Fruit fly (Drosophila melanogaster) whole organism, prepupa: ENCODE measurements around the gene tutl.

ENCODE experiments used
- Blimp-1 ChIP-seq: fragments of 200-800 bp; sonication (Bioruptor generic); optimal IDR thresholded peaks from 3 replicates; lab custom pipeline; 2017; ENCODE audit warnings: missing biosample characterization, missing genetic modification characterization, mild to moderate bottlenecking, moderate library complexity, missing genetic modification reagents
- CG10631 ChIP-seq: fragments of 200-800 bp; sonication (Bioruptor generic); optimal IDR thresholded peaks from 2 replicates; lab custom pipeline; 2016; ENCODE audit warnings: missing biosample characterization, missing genetic modification characterization
- CG10669 ChIP-seq: fragments of 200-800 bp; sonication (Bioruptor generic); optimal IDR thresholded peaks from 3 replicates; lab custom pipeline; 2018; ENCODE audit warnings: missing biosample characterization, mild to moderate bottlenecking, missing genetic modification characterization, moderate library complexity
- CG11902 ChIP-seq: fragments of 200-800 bp; sonication (Bioruptor generic); optimal IDR thresholded peaks from 3 replicates; lab custom pipeline; 2016; ENCODE audit warnings: missing biosample characterization, missing genetic modification characterization
- CG1621 ChIP-seq: fragments of 200-800 bp; sonication (Bioruptor generic); optimal IDR thresholded peaks from 3 replicates; lab custom pipeline; 2018; ENCODE audit warnings: missing biosample characterization, mild to moderate bottlenecking, missing genetic modification characterization
- CG16779 ChIP-seq: fragments of 200-800 bp; sonication (Bioruptor generic); optimal IDR thresholded peaks from 3 replicates; lab custom pipeline; 2017; ENCODE audit warnings: missing biosample characterization, mild to moderate bottlenecking, missing genetic modification characterization
- CG31627 ChIP-seq: fragments of 200-800 bp; sonication (Bioruptor generic); optimal IDR thresholded peaks from 3 replicates; lab custom pipeline; 2016; ENCODE audit warnings: missing biosample characterization, missing genetic modification characterization
- CG32006 ChIP-seq: fragments of 200-800 bp; sonication (Bioruptor generic); optimal IDR thresholded peaks from 3 replicates; lab custom pipeline; 2017; ENCODE audit warnings: missing biosample characterization, mild to moderate bottlenecking, missing genetic modification characterization
- CG34406 ChIP-seq: fragments of 200-800 bp; sonication (Bioruptor generic); optimal IDR thresholded peaks from 3 replicates; lab custom pipeline; 2016; ENCODE audit warnings: missing biosample characterization, missing genetic modification characterization
- CG3919 ChIP-seq: fragments of 200-800 bp; sonication (Bioruptor generic); optimal IDR thresholded peaks from 3 replicates; lab custom pipeline; 2016; ENCODE audit warnings: missing biosample characterization, missing genetic modification characterization
- CG4318 ChIP-seq: fragments of 200-800 bp; sonication (Bioruptor generic); optimal IDR thresholded peaks from 3 replicates; lab custom pipeline; 2017; ENCODE audit warnings: missing biosample characterization, mild to moderate bottlenecking, missing genetic modification characterization
- CG6276 ChIP-seq: fragments of 200-800 bp; sonication (Bioruptor generic); optimal IDR thresholded peaks from 2 replicates; lab custom pipeline; 2017; ENCODE audit warnings: missing biosample characterization, mild to moderate bottlenecking, missing genetic modification characterization
- CG8319 ChIP-seq: fragments of 200-800 bp; sonication (Bioruptor generic); optimal IDR thresholded peaks from 3 replicates; lab custom pipeline; 2016; ENCODE audit warnings: missing biosample characterization, missing genetic modification characterization
- CG9139 ChIP-seq: fragments of 200-800 bp; sonication (Bioruptor generic); optimal IDR thresholded peaks from 3 replicates; lab custom pipeline; 2017; ENCODE audit warnings: missing biosample characterization, mild to moderate bottlenecking, missing genetic modification characterization
- Eip78C ChIP-seq: fragments of 200-800 bp; sonication (Bioruptor generic); peaks from one replicate; lab custom pipeline; 2016; ENCODE audit warnings: missing biosample characterization, missing genetic modification characterization
- Eip93F ChIP-seq: fragments of 200-800 bp; sonication (Bioruptor generic); optimal IDR thresholded peaks from 2 replicates; lab custom pipeline; 2016; ENCODE audit warnings: missing biosample characterization, mild to moderate bottlenecking, missing genetic modification characterization
- Ets21C ChIP-seq: fragments of 200-800 bp; sonication (Bioruptor generic); optimal IDR thresholded peaks from 3 replicates; lab custom pipeline; 2016; ENCODE audit warnings: missing biosample characterization, missing genetic modification characterization
- Ets96B ChIP-seq: fragments of 200-800 bp; optimal IDR thresholded peaks from 2 replicates; lab custom pipeline; 2019; ENCODE audit warnings: missing biosample characterization, mild to moderate bottlenecking, missing genetic modification characterization, moderate library complexity
- Gug ChIP-seq: fragments of 200-800 bp; sonication (Bioruptor generic); IDR thresholded peaks from 2 replicates; pipeline ENCODE4 v1.3.6; 2022; ENCODE audit warnings: missing biosample characterization, missing genetic modification characterization
- Hr38 ChIP-seq: sonication (Bioruptor generic); optimal IDR thresholded peaks from 2 replicates; lab custom pipeline; 2016; ENCODE audit warnings: missing biosample characterization, missing genetic modification characterization
- Hr39 ChIP-seq: fragments of 200-800 bp; sonication (Bioruptor generic); optimal IDR thresholded peaks from 2 replicates; lab custom pipeline; 2016; ENCODE audit warnings: missing biosample characterization, missing genetic modification characterization
- Hr4 ChIP-seq: fragments of 200-800 bp; sonication (Bioruptor generic); optimal IDR thresholded peaks from 3 replicates; lab custom pipeline; 2016; ENCODE audit warnings: missing biosample characterization, missing genetic modification characterization
- Met ChIP-seq: fragments of 200-800 bp; sonication (Bioruptor generic); optimal IDR thresholded peaks from 3 replicates; lab custom pipeline; 2016; ENCODE audit warnings: missing biosample characterization, missing genetic modification characterization
- Smox ChIP-seq: fragments of 200-800 bp; sonication (Bioruptor generic); optimal IDR thresholded peaks from 3 replicates; lab custom pipeline; 2016; ENCODE audit warnings: missing biosample characterization, missing genetic modification characterization
- Sox14 ChIP-seq: fragments of 200-800 bp; sonication (Bioruptor generic); optimal IDR thresholded peaks from 3 replicates; lab custom pipeline; 2016; ENCODE audit warnings: missing biosample characterization, missing genetic modification characterization
- Sox15 ChIP-seq: fragments of 200-800 bp; sonication (Bioruptor generic); optimal IDR thresholded peaks from 3 replicates; lab custom pipeline; 2016; ENCODE audit warnings: missing biosample characterization, missing genetic modification characterization
- achi ChIP-seq: fragments of 200-800 bp; sonication (Bioruptor generic); optimal IDR thresholded peaks from 3 replicates; lab custom pipeline; 2016; ENCODE audit warnings: missing biosample characterization, missing genetic modification characterization
- acj6 ChIP-seq: fragments of 200-800 bp; sonication (Bioruptor generic); optimal IDR thresholded peaks from 3 replicates; lab custom pipeline; 2016; ENCODE audit warnings: missing biosample characterization, missing genetic modification characterization
- cyc ChIP-seq: fragments of 200-800 bp; sonication (Bioruptor generic); optimal IDR thresholded peaks from 3 replicates; lab custom pipeline; 2016; ENCODE audit warnings: missing biosample characterization, missing genetic modification characterization
- dac ChIP-seq: fragments of 200-800 bp; sonication (Bioruptor generic); optimal IDR thresholded peaks from 2 replicates; lab custom pipeline; 2017; ENCODE audit warnings: missing biosample characterization, mild to moderate bottlenecking, missing genetic modification characterization
- dsx ChIP-seq: fragments of 200-800 bp; optimal IDR thresholded peaks from 3 replicates; lab custom pipeline; 2019; ENCODE audit warnings: missing biosample characterization, mild to moderate bottlenecking, missing genetic modification characterization, moderate library complexity; ENCODE audit not compliant: poor library complexity, severe bottlenecking
- eg ChIP-seq: fragments of 200-800 bp; sonication (Bioruptor generic); IDR thresholded peaks from 3 replicates; pipeline ENCODE4 v1.3.6; 2022; ENCODE audit warnings: missing biosample characterization, missing genetic modification characterization
- fd59A ChIP-seq: fragments of 200-800 bp; sonication (Bioruptor generic); optimal IDR thresholded peaks from 2 replicates; lab custom pipeline; 2017; ENCODE audit warnings: missing biosample characterization, mild to moderate bottlenecking, missing genetic modification characterization, missing genetic modification reagents
- fd85E ChIP-seq: fragments of 200-800 bp; sonication (Bioruptor generic); optimal IDR thresholded peaks from 3 replicates; lab custom pipeline; 2016; ENCODE audit warnings: missing biosample characterization, missing genetic modification characterization
- fkh ChIP-seq: fragments of 200-800 bp; sonication (Bioruptor generic); optimal IDR thresholded peaks from 3 replicates; lab custom pipeline; 2017; ENCODE audit warnings: missing biosample characterization, mild to moderate bottlenecking, missing genetic modification characterization, moderate library complexity
- lz ChIP-seq: fragments of 200-800 bp; sonication (Bioruptor generic); optimal IDR thresholded peaks from 3 replicates; lab custom pipeline; 2016; ENCODE audit warnings: missing biosample characterization, missing genetic modification characterization
- net ChIP-seq: fragments of 200-800 bp; sonication (Bioruptor generic); optimal IDR thresholded peaks from 3 replicates; lab custom pipeline; 2016; ENCODE audit warnings: missing biosample characterization, missing genetic modification characterization
- pdm3 ChIP-seq: fragments of 200-800 bp; sonication (Bioruptor generic); optimal IDR thresholded peaks from 3 replicates; lab custom pipeline; 2016; ENCODE audit warnings: missing biosample characterization, missing genetic modification characterization
- salr ChIP-seq, 2 experiments: fragments of 200-800 bp; sonication (Bioruptor generic); optimal IDR thresholded peaks; 3 replicates each; lab custom pipeline; 2016 to 2018; ENCODE audit warnings: missing biosample characterization in 2 of 2, missing genetic modification characterization in 2 of 2, mild to moderate bottlenecking in 1 of 2
- spab ChIP-seq: fragments of 200-800 bp; sonication (Bioruptor generic); optimal IDR thresholded peaks from 2 replicates; lab custom pipeline; 2017; ENCODE audit warnings: missing biosample characterization, mild to moderate bottlenecking, missing genetic modification characterization, missing genetic modification reagents
- ss ChIP-seq, 2 experiments: fragments of 200-800 bp; sonication (Bioruptor generic); optimal IDR thresholded peaks; 2 replicates in 1 of 2; 3 replicates in 1 of 2; lab custom pipeline; 2017 to 2018; ENCODE audit warnings: mild to moderate bottlenecking in 2 of 2, missing biosample characterization in 2 of 2, missing genetic modification characterization in 2 of 2, moderate library complexity in 1 of 2
- svp ChIP-seq: fragments of 200-800 bp; sonication (Bioruptor generic); peaks from one replicate; lab custom pipeline; 2016; ENCODE audit warnings: missing biosample characterization, missing genetic modification characterization
- topi ChIP-seq: fragments of 200-800 bp; sonication (Bioruptor generic); optimal IDR thresholded peaks from 3 replicates; lab custom pipeline; 2016; ENCODE audit warnings: missing biosample characterization, missing genetic modification characterization

tutl gene

DNA sequence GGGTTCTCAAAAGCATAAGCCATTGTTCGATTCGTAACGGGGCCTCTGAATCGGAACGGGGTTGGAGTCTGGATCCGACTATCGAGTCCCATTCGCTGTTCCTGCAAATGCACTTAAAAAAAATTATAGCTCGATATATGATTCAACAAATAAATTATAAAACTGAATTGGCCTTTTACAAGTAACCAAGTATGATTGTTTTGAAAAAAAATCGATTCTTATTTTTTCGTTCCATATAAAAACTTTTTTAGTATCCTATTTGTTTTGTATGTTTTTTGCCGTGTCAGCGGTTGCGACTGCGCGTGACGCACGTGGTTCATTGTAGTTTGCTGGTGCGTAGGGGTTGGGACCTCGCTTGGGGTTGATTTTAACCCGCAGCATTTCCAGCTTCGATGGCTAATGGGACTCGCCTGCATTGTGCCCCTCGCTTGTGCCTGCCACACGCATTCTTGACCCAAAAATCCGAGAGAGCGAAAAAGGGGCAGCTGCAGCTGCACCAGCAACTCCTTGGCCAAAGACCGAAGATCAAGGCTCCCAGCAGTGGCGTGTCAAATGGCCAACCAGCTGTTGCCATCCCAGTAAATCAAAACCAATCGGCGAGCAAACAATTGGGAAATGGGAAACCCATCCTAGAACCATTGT lies 67.9 kb downstream of the tutl start (continued):
- TF ChIP-seq Eip93F (GFP tag; lab: Kevin White, UChicago) = no peak
- no peak for TF ChIP-seq CG8319 (GFP tag; lab: Kevin White, UChicago)
- no peak for TF ChIP-seq dac (GFP tag; lab: Kevin White, UChicago)
- no peak for TF ChIP-seq net (GFP tag; lab: Kevin White, UChicago)
- TF ChIP-seq Sox15 (GFP tag; lab: Kevin White, UChicago) = no peak
- no peak for TF ChIP-seq eg
- TF ChIP-seq ss (GFP tag; optimal IDR thresholded peaks at IDR 0.05; lab: Kevin White, UChicago) = peak in 1 of 2 experiments; percentile 24
- TF ChIP-seq CG34406 = peak; percentile 32
- peak; percentile 3 for TF ChIP-seq spab (GFP tag; lab: Kevin White, UChicago)
- peak; percentile 35 for TF ChIP-seq Smox (GFP tag; lab: Kevin White, UChicago)
- peak; percentile 13 for TF ChIP-seq Hr39 (GFP tag; lab: Kevin White, UChicago)
- no peak for TF ChIP-seq CG4318 (GFP tag; lab: Kevin White, UChicago)
- TF ChIP-seq achi (GFP tag; lab: Kevin White, UChicago) = peak; percentile 37
- peak; percentile 54 for TF ChIP-seq Ets96B (tag; lab: Kevin White, UChicago)
- no peak for TF ChIP-seq CG1621 (tag; lab: Kevin White, UChicago)
- TF ChIP-seq Met (GFP tag; lab: Kevin White, UChicago) = peak; percentile 53
- no peak for TF ChIP-seq CG6276 (GFP tag; lab: Kevin White, UChicago)
- peak; percentile 17 for TF ChIP-seq fd59A (GFP tag; lab: Kevin White, UChicago)
- TF ChIP-seq pdm3 (GFP tag; lab: Kevin White, UChicago) = peak; percentile 15
- peak; percentile 45 for TF ChIP-seq acj6
- no peak for TF ChIP-seq Blimp-1 (GFP tag; lab: Kevin White, UChicago)

DNA sequence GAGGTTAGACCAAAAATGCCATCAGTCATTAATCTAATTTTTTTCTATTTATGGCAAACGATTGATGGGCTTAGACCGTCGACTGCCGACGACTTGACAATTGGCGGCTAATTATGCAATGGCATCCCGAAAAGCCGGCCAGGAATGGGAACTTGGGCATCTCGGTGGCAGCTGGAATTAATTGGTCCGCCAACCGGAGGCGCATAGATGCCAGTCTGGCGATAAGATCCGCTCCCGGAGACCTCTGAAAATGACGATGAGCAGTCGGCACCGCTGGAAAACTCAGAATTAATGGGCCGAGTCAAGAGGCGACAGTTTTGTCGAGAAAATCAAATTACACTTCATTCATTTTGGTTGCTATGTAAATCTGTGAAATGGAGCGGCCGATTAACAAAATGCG lies 69.7 kb downstream of the tutl start, which contains the start of gene CG15429:
CG15429 (plus strand) TSS at position 301 of the 400 bp plus-strand sequence.
- TF ChIP-seq Eip78C (GFP tag; lab: Kevin White, UChicago) (no peak), salr (GFP tag; optimal IDR thresholded peaks at IDR 0.05; lab: Kevin White, UChicago) (no peak), cyc (GFP tag; lab: Kevin White, UChicago) (no peak), CG9139 (GFP tag; lab: Kevin White, UChicago) (no peak), CG32006 (GFP tag; lab: Kevin White, UChicago) (no peak), spab (GFP tag; lab: Kevin White, UChicago) (no peak), CG34406 (no peak), CG16779 (no peak), fd85E (GFP tag; lab: Kevin White, UChicago) (no peak), Sox14 (GFP tag; lab: Kevin White, UChicago) (no peak), topi (no peak), dsx (GFP tag; lab: Kevin White, UChicago) (no peak), CG10631 (GFP tag; lab: Kevin White, UChicago) (no peak), Hr38 (no peak), CG10669 (GFP tag; lab: Kevin White, UChicago) (no peak), Gug (GFP tag; lab: Robert Waterston, UW) (no peak), dac (GFP tag; lab: Kevin White, UChicago) (no peak), svp (no peak), fkh (GFP tag; lab: Kevin White, UChicago) (no peak), CG8319 (GFP tag; lab: Kevin White, UChicago) (no peak)

DNA sequence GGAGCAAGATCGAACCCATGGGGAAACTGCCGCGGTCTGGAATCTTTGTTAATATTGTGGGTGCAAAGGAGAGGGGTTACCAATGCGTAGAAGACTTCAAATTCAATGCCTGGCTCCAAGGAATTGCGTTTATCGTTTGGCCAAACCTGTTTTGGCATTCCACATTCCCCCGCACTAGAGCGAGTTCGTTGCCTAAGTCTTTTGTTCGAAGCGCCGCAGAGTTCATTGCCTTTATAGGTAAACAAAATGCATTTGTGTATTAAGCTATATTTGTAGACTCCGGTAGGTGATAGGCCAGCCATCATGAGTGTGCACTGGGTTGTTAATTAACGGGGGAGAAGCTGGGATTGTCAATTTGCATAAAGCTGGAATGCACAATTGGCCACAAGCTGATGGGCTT lies 72.1 kb downstream of the tutl start:
- TF ChIP-seq CG31627 (GFP tag; lab: Kevin White, UChicago) (no peak), salr (GFP tag; optimal IDR thresholded peaks at IDR 0.05; lab: Kevin White, UChicago) (no peak), Hr4 (GFP tag; lab: Kevin White, UChicago) (no peak), cyc (GFP tag; lab: Kevin White, UChicago) (no peak), ss (GFP tag; optimal IDR thresholded peaks at IDR 0.05; lab: Kevin White, UChicago) (no peak), Smox (GFP tag; lab: Kevin White, UChicago) (no peak), eg (no peak), Blimp-1 (GFP tag; lab: Kevin White, UChicago) (no peak), CG11902 (no peak), fd85E (GFP tag; lab: Kevin White, UChicago) (no peak), fkh (GFP tag; lab: Kevin White, UChicago) (no peak), Hr38 (no peak), CG3919 (GFP tag; lab: Kevin White, UChicago) (no peak), lz (GFP tag; lab: Kevin White, UChicago) (no peak), CG32006 (GFP tag; lab: Kevin White, UChicago) (no peak), Ets21C (GFP tag; lab: Kevin White, UChicago) (no peak), Gug (GFP tag; lab: Robert Waterston, UW) (no peak), CG4318 (GFP tag; lab: Kevin White, UChicago) (no peak), acj6 (no peak)
